Fruit fly (Drosophila melanogaster) whole organism, pupa: Measurements from ENCODE around the gene Rrp40.

Experiments used
- CG13204 ChIP-seq: fragments of 200-800 bp; sonication (Bioruptor generic); optimal IDR thresholded peaks from 2 replicates; lab custom pipeline; 2018; ENCODE audit warnings: missing biosample characterization, mild to moderate bottlenecking, missing genetic modification characterization, moderate library complexity
- CG14655 ChIP-seq: fragments of 200-800 bp; sonication (Bioruptor generic); optimal IDR thresholded peaks from 3 replicates; lab custom pipeline; 2017; ENCODE audit warnings: mild to moderate bottlenecking, missing biosample characterization, missing genetic modification reagents, missing genetic modification characterization
- CG9948 ChIP-seq: fragments of 200-800 bp; sonication (Bioruptor generic); optimal IDR thresholded peaks from 2 replicates; lab custom pipeline; 2018; ENCODE audit warnings: missing biosample characterization, mild to moderate bottlenecking, missing genetic modification characterization, moderate library complexity
- EcR ChIP-seq: fragments of 200-800 bp; sonication (Bioruptor generic); optimal IDR thresholded peaks from 3 replicates; lab custom pipeline; 2019; ENCODE audit warnings: missing biosample characterization, missing genetic modification characterization, mild to moderate bottlenecking, moderate library complexity, missing genetic modification reagents
- Ets98B ChIP-seq: fragments of 200-800 bp; sonication (Bioruptor generic); IDR thresholded peaks from 2 replicates; pipeline ENCODE4 v1.3.6; 2022; ENCODE audit warnings: missing biosample characterization, missing genetic modification characterization
- Pif1A ChIP-seq: fragments of 200-800 bp; sonication (Bioruptor generic); optimal IDR thresholded peaks from 3 replicates; lab custom pipeline; 2016; ENCODE audit warnings: missing biosample characterization, missing genetic modification characterization
- Snoo ChIP-seq: fragments of 200-800 bp; sonication (Bioruptor generic); optimal IDR thresholded peaks from 3 replicates; lab custom pipeline; 2017; ENCODE audit warnings: missing biosample characterization, mild to moderate bottlenecking, missing genetic modification characterization, inconsistent platforms
- fd96Ca ChIP-seq: fragments of 200-800 bp; sonication (Bioruptor generic); IDR thresholded peaks from 3 replicates; pipeline ENCODE4 v1.3.6; 2022; ENCODE audit warnings: missing biosample characterization, missing genetic modification characterization
- gl ChIP-seq: fragments of 200-800 bp; sonication (Bioruptor generic); optimal IDR thresholded peaks from 2 replicates; lab custom pipeline; 2018; ENCODE audit warnings: missing biosample characterization, mild to moderate bottlenecking, missing genetic modification characterization
- rn ChIP-seq: fragments of 200-800 bp; sonication (Bioruptor generic); IDR thresholded peaks from 2 replicates; pipeline ENCODE4 v1.3.6; 2022; ENCODE audit warnings: missing biosample characterization, missing genetic modification characterization

dm6 chr2L:1720846-1721506, 7.6 kb upstream of the Rrp40 start:
- no peak for TF ChIP-seq Snoo (tag; lab: Kevin White, UChicago)
- no peak for TF ChIP-seq rn
- peak; percentile 20 for TF ChIP-seq EcR (GFP tag; lab: Kevin White, UChicago)
- TF ChIP-seq CG14655 (GFP tag; lab: Kevin White, UChicago), result no peak
- no peak for TF ChIP-seq fd96Ca (GFP tag; lab: Robert Waterston, UW)
- TF ChIP-seq CG13204, result no peak
- TF ChIP-seq gl, result no peak
- no peak for TF ChIP-seq CG9948 (tag; lab: Kevin White, UChicago)
- no peak for TF ChIP-seq Ets98B
- no peak for TF ChIP-seq Pif1A (GFP tag; lab: Kevin White, UChicago)
